Fruit fly (Drosophila melanogaster) whole organism, adult: ENCODE results near the gene jhamt.

Experiments used
- CG11617 ChIP-seq: fragments of 200-800 bp; sonication (Bioruptor generic); optimal IDR thresholded peaks from 2 replicates; lab custom pipeline; 2017; ENCODE audit warnings: mild to moderate bottlenecking, missing biosample characterization, missing genetic modification reagents, missing genetic modification characterization
- CG7101 ChIP-seq: fragments of 200-800 bp; sonication (Bioruptor generic); optimal IDR thresholded peaks from 2 replicates; lab custom pipeline; 2018; ENCODE audit warnings: missing biosample characterization, mild to moderate bottlenecking, missing genetic modification characterization, moderate library complexity

- TF ChIP-seq CG11617 (GFP tag; lab: Kevin White, UChicago), result no peak
- TF ChIP-seq CG7101 (tag; lab: Kevin White, UChicago), result no peak
Measured at dm6 chr2L:16390803-16391202, 25.1 kb downstream of the jhamt start.
